Fruit fly (Drosophila melanogaster) whole organism, larva: ENCODE results near the gene CecB.

Experiments
- noc ChIP-seq: fragments of 200-800 bp; sonication (Bioruptor generic); optimal IDR thresholded peaks from 3 replicates; lab custom pipeline; 2019; ENCODE audit warnings: missing biosample characterization, mild to moderate bottlenecking, missing genetic modification characterization, moderate library complexity

CecB gene

DNA sequence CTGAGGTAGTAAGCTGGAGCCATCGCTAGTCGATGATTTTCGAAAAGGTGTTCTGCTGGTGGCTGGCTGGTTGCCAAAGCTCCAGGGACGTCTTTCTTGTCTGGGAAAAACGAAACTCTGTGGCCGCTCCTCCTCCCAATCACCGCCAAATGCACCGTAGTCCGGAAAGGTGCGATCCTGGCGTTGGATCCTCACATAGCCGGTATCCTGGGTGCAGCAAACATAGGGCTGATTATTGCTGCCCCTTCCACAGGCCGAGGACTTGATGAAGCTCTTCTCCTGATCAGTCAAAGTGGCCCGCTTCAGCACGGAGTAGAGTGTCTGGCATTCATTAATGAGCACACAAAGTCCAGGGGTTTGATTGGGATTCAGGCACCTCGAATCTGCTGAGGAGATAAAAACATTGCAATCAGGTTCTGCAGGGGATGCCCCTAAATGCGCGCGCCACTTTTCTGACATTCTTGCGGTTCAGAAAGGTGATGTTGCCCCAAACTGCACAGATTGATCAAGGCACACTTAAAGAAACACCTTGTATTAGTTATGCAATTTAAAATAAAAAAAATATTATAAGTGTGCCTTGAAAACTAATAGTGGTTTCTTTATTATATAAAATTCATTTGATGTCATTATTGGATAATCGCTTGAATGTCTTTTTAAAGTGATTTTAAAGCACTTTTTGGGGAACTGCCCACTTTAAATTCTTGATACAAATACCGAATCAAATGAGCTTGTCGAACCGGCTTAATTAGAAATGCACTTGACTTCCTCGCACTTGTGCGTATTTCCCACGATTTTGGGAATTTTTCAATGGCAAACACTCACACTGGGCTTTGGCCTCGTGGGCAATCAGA lies 32.4 kb upstream of the CecB start:
- TF ChIP-seq noc (tag; lab: Kevin White, UChicago) = no peak

DNA sequence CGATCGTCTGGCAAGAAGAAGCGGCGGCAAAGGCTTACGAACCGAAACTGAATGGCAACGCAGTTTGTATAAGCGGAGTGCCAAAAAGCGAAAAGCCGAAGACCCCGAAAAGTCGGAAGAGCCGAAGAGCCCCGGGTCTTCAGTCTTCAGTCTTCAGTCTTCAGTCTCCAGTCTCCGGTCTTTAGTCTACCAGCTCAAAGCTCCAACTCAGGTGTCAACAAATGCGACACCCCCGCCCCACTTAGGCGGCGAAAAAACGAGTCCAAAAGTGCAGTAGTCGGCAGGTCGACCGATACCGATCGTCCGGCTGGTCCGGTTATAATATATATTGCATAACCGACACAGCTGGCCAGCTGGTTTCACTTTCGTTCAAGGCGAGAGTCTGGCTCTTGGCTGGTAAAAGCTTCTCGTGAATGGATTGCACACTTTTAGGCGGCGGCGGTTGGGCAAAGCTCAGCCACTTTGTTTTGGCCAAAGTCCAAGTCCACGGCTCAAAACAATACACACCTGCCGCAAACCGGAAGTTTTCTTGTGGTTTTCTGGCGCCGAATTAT lies 29.7 kb upstream of the CecB start, which contains the start of gene CG9737:
TSS of gene CG9737 (minus strand) at position 51 of the 554 bp plus-strand sequence.
- TF ChIP-seq noc (tag; lab: Kevin White, UChicago) = no peak

DNA sequence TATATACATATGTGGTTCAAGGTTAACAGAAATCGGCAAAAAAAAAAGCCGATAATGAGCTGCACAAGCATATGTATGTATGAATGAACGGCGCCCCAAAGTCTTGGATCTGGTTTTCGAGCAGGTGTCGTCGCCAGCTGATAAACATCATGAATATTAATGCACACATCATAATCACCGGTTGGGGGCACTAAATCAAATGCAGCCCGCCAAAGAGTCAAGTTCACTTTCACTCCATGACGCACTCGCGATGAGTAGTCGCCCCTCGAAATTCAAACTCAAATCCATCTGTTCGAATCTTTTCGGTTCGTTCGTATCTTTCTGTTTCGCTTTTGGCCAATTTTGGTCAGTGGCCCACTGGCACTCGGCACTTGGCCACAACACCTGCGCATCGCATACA lies 26.6 kb upstream of the CecB start:
- TF ChIP-seq noc (tag; lab: Kevin White, UChicago) = no peak

DNA sequence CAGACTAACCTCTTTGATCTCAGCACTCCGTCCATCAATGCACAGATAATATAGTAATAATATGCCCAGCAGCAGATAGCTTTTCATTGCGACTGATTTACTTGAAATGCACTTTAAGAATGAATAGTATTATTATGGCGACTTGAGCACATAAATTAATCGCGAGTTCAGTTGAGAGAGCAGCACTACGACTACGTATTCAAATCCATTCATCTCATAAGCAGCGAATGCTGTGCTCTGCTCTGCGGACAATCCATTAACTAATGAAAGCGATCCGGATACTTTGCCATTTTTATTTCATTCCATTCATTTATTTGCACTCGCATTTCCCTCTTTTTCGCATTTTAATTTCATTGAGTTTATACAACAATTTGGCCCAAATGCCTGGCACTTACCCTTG lies 24.0 kb upstream of the CecB start, which contains the start of gene CG43448:
TSS of gene CG43448 (minus strand) at position 101 of the 400 bp plus-strand sequence.
- TF ChIP-seq noc (tag; lab: Kevin White, UChicago) = no peak

DNA sequence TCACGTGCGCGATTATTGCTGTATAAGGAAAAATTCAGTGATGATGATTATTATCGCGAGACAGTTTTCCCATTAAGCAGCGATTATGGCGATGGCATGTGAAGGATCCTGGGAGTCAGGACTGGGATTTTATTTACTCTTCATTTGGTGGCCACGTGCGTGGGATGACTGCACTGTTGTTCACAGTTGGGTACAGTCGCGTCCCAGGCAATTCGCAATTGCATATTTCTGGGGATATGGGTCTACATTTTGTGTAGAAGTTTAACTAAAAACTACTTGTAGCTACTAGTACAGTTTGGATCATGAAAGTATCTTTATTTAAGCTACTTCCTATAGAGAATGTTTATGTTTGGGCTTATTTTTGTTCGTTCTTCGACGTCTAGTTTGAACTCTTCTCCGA lies 23.4 kb upstream of the CecB start:
- TF ChIP-seq noc (tag; lab: Kevin White, UChicago) = no peak

DNA sequence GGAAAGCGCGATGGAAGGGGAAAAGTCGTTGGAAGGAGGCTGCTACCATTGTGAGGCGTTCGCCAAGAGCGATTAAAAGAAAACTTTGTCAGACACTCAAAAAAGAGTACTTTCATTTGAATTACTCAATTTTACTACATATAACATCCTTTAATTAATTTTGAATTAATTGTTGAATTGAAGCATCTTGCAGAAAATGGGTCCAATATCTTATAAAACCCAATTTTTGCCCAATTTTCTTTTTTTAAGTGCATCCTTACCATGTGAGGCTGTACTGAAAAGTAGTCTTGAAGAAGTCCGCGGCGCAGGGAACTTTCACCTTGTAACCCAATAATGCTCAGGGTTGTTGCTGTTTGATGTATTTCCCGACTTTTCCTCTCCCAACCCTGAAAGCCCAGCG lies 21.7 kb upstream of the CecB start:
- TF ChIP-seq noc (tag; lab: Kevin White, UChicago) = no peak

DNA sequence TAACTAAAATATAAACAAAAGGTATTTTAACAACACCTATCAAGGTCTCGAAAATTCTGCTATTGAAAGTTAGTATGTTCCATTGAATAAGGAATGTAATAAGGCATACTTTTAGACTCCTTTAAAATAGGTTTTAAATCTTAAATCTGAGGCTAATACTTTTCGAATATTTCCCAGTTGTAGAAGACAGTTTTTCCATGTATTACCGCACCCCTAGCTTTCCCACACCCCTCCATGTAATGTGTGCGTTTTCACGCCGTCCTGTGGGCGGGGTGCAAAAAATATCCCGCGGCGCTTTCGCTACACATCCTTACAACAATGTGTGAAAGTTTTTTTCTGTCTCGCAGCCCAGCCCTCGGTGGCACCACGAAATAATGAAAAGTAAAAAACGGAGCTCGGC lies 11.0 kb upstream of the CecB start:
- TF ChIP-seq noc (tag; lab: Kevin White, UChicago) = no peak

DNA sequence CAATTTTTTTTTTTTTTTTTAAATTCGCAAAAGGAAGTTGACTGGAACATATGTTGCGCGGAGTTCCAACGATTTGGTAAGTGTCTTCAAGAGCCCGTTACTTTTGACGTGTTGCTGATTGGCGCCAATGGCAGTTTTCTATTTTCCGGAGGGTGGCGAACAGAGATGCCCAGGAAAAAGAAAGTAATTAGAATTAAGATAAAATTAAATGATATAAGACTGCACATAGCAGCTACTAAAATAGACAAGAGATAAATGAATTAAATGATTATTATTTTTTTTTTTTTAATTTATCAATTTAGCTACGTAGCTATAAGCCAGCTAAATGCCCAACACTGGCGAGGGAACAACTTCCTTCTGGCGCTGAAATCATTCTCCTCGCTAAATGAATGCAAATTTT lies 8.6 kb upstream of the CecB start:
- no peak for TF ChIP-seq noc (tag; lab: Kevin White, UChicago)

DNA sequence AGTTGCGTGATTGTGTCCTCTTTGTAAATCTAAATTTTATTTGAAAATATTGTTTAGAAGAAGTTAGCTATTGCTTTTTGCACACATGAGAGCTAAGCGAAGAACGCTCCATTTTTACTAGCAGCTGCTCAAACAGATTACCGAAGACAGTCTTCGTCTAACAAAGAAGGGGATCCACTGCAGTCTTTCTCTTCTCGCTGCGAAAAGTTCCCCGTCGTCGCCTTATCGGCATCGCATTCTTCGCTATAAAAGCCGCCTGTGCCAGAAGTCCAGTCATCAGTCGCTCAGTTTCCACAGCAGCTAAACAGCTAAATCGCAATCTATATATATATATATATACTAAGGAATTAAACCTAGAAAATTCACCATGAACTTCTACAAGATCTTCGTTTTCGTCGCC lies 2.6 kb upstream of the CecB start, which contains the start of gene CecC:
TSS of gene CecC (plus strand) at position 275 of the 400 bp plus-strand sequence.
- TF ChIP-seq noc (tag; lab: Kevin White, UChicago) = no peak

DNA sequence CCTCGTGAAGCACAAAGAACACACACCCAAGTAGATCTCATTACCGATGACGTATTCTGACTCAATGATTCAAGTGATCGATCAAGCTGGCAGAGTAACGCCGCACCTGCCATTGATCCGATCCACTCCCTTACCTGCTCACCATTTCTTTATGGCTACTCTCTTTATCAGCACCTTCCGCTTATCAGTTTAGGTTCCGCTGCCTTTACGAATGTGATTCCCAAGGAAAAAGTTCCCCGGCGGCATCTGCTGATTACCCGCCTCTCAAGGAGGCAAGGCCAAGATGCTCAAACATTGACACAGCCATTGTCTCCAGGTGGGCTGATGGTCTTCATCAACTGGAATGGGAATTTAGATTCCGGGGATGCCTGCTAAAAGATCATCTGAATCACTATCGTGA lies 1.4 kb upstream of the CecB start:
- TF ChIP-seq noc (tag; lab: Kevin White, UChicago) = no peak

DNA sequence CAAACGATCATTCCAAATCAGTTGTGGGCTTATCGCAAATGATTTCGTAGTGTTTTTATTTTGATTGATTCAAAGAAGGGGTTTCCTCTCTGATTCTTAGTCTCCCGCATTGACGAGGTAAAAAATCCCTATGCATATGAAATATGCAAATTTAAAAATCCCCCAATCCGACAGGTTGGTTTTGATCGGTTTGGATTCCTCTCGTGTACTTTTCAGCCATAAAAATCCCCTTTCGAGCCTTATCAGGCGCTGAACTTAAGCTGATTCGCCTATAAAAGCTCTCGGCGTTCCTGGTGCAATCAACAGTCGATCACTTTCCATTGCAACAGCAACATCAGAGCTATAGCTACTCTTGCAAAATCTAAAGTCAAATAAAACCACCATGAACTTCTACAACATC lies 1.7 kb downstream of the CecB start, which contains the start of gene CecA2:
TSS of gene CecA2 (plus strand) at position 301 of the 400 bp plus-strand sequence.
- TF ChIP-seq noc (tag; lab: Kevin White, UChicago) = no peak

DNA sequence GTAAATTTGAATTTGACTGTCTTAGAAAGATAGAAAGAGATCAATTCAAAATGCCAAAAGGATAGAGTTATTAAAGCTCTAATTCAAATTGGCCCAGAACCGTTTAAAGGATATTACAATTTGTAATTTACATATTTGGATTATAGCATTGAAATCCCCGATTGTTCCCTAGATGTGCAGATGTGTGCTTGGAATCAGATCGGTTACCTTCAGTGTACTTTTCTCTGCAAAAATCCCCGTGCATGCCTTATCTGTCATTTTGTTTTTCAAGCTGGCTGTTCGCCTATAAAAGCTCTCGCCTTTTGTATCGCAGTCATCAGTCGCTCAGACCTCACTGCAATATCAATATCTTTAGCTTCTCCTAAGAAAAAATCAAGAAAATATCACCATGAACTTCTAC lies 3.0 kb downstream of the CecB start, which contains the start of gene CecA1:
TSS of gene CecA1 (plus strand) at position 315 of the 400 bp plus-strand sequence.
- no peak for TF ChIP-seq noc (tag; lab: Kevin White, UChicago)

DNA sequence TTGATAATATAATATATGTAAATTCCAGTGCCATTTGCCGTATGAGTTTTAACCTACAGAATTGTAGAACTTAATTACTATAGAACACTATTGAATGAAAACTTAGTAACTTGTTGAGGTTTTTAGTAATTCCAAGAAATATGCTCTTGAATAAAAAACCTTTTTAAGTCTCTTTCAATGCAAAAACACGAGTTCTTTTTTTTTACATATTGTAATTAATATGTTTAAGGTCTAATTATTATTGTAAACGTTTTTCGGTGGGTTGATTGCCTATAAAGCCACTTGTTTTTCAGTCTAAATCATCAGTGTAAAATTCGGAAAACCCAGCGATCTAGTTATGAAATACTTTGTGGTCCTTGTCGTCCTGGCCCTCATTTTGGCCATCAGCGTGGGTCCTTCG lies 3.9 kb downstream of the CecB start, which contains the start of gene Anp:
TSS of gene Anp (plus strand) at position 301 of the 400 bp plus-strand sequence.
- TF ChIP-seq noc (tag; lab: Kevin White, UChicago) = no peak

DNA sequence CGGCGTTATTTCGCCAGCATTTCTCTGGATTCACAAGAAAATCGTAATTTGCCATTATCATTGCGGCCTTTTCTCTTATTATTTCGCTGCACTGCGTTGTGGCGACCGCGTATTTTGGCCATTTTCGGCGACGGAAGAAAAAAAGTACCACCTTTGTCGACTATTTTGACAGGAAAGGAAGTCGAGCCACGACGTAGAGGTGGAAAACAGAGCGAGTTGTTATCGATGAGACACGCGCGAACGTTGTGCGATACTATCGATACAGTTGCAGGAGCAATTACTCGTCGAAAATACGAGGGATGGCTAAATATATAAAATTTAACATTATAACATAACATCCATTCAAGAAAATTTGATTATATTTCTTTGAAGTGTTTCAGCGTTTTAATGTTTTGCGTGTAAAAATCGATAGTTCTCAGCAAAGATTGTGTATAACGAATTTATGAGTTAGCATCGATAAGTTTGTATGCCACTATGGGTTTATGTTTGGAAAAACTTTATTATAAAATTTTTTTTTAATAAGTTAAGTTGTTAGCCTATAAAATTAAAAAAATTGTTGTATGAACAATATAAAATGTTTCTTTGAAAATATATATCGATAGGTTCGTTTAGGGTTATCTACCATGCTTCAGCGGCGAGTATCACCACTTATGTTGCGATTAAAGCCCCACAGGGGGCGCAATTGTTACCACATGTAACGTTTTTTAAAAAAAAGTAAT lies 4.7 kb downstream of the CecB start, which contains the start of gene RpS7:
TSS of gene RpS7 (minus strand) at position 255 of the 719 bp plus-strand sequence.
- peak; percentile 64 for TF ChIP-seq noc (tag; lab: Kevin White, UChicago)

DNA sequence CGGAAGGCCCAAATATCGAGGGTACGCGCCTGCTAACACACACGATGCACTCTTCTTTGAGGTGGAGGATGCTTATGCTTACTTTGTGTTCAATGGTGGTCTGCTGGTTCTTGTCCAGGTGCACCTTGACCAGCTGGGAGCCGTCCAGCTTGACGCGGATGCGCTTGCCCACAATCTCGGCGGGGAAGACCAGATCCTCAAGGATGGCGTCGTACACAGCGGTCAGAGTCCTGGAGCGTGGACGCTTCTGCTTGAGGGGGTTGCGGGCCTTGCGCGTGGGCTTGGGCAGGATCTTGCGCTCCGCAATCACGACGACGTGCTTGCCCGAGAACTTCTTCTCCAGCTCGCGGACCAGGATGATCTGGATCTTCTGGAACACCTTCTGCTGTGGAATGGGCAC lies 5.6 kb downstream of the CecB start:
- no peak for TF ChIP-seq noc (tag; lab: Kevin White, UChicago)

DNA sequence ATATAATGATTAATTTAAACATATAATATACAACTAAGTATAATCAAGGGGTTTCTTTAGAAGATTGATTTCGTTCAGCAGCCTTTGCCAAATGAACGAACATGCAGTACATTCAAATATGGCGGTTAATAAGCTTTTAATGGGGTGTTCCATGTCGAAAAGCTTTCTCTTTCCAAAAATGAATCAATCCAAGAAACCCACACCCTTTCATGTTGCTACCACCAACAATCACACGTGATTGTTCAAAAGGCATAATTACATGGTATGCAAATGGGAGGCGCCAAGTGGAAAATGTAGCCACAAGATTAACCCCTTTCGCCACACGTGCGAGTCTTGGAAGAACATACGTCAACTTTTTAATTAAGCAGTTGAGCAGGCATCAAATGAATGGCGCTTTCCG lies 7.7 kb downstream of the CecB start:
- TF ChIP-seq noc (tag; lab: Kevin White, UChicago) = no peak
